Fruit fly (Drosophila melanogaster) whole organism, embryonic: ENCODE measurements around the gene Ror.
A peak's percentile ranks its signal among the peaks of the same experiment; 100 is the strongest.

Experiments used
- Antp ChIP-seq: fragments of 200-800 bp; sonication (Bioruptor generic); optimal IDR thresholded peaks from 3 replicates; lab custom pipeline; 2016; ENCODE audit warnings: missing biosample characterization, missing genetic modification characterization
- CG10462 ChIP-seq: fragments of 200-800 bp; sonication (Bioruptor generic); optimal IDR thresholded peaks from 2 replicates; lab custom pipeline; 2016; ENCODE audit warnings: missing biosample characterization, missing genetic modification characterization
- CG10565 ChIP-seq: fragments of 200-800 bp; sonication (Bioruptor generic); optimal IDR thresholded peaks from 3 replicates; lab custom pipeline; 2016; ENCODE audit warnings: missing biosample characterization, mild to moderate bottlenecking, missing genetic modification characterization
- CG11247 ChIP-seq: fragments of 200-800 bp; sonication (Bioruptor generic); IDR thresholded peaks from 2 replicates; pipeline ENCODE4 v1.3.6; 2022; ENCODE audit warnings: missing biosample characterization, missing genetic modification characterization
- CG11560 ChIP-seq: fragments of 200-800 bp; sonication (Bioruptor generic); IDR thresholded peaks from 3 replicates; pipeline ENCODE4 v1.3.6; 2022; ENCODE audit warnings: missing biosample characterization, missing genetic modification characterization
- CG12236 ChIP-seq: fragments of 200-800 bp; sonication (Bioruptor generic); optimal IDR thresholded peaks from 2 replicates; lab custom pipeline; 2016; ENCODE audit warnings: missing biosample characterization, missing genetic modification characterization
- CG12391 ChIP-seq: fragments of 200-800 bp; sonication (Bioruptor generic); optimal IDR thresholded peaks from 3 replicates; lab custom pipeline; 2018; ENCODE audit warnings: missing biosample characterization, mild to moderate bottlenecking, missing genetic modification characterization, moderate library complexity
- CG1647 ChIP-seq: fragments of 200-800 bp; sonication (Bioruptor generic); optimal IDR thresholded peaks from 3 replicates; lab custom pipeline; 2016; ENCODE audit warnings: missing biosample characterization, missing genetic modification characterization
- CG16863 ChIP-seq: fragments of 200-800 bp; sonication (Bioruptor generic); optimal IDR thresholded peaks from 3 replicates; lab custom pipeline; 2016; ENCODE audit warnings: missing biosample characterization, missing genetic modification characterization
- CG17328 ChIP-seq: fragments of 200-800 bp; sonication (Bioruptor generic); IDR thresholded peaks from 2 replicates; pipeline ENCODE4 v1.3.6; 2022; ENCODE audit warnings: missing biosample characterization, missing genetic modification characterization
- CG1792 ChIP-seq: fragments of 200-800 bp; sonication (Bioruptor generic); optimal IDR thresholded peaks from 2 replicates; lab custom pipeline; 2016; ENCODE audit warnings: missing biosample characterization, missing genetic modification characterization
- CG18011 ChIP-seq: fragments of 200-800 bp; sonication (Bioruptor generic); optimal IDR thresholded peaks from 2 replicates; lab custom pipeline; 2017; ENCODE audit warnings: missing biosample characterization, missing genetic modification characterization, mild to moderate bottlenecking, moderate library complexity, missing genotype
- CG18262 ChIP-seq: fragments of 200-800 bp; optimal IDR thresholded peaks from 3 replicates; lab custom pipeline; 2019; ENCODE audit warnings: missing biosample characterization, mild to moderate bottlenecking, missing genetic modification characterization, moderate library complexity
- CG2116 ChIP-seq: fragments of 200-800 bp; sonication (Bioruptor generic); optimal IDR thresholded peaks from 3 replicates; lab custom pipeline; 2018; ENCODE audit warnings: missing biosample characterization, mild to moderate bottlenecking, missing genetic modification characterization
- CG2199 ChIP-seq: fragments of 200-800 bp; sonication (Bioruptor generic); IDR thresholded peaks from 3 replicates; pipeline ENCODE4 v1.3.6; 2022; ENCODE audit warnings: missing biosample characterization, missing genetic modification characterization
- CG32767 ChIP-seq: fragments of 200-800 bp; sonication (Bioruptor generic); IDR thresholded peaks from 2 replicates; pipeline ENCODE4 v1.3.6; 2022; ENCODE audit warnings: missing biosample characterization, missing genetic modification characterization
- CG33213 ChIP-seq: fragments of 200-800 bp; sonication (Bioruptor generic); optimal IDR thresholded peaks from 3 replicates; lab custom pipeline; 2016; ENCODE audit warnings: missing biosample characterization, missing genetic modification characterization
- CG4328 ChIP-seq: fragments of 200-800 bp; sonication (Bioruptor generic); optimal IDR thresholded peaks from 3 replicates; lab custom pipeline; 2017; ENCODE audit warnings: missing biosample characterization, missing genetic modification reagents, missing genetic modification characterization
- CG4617 ChIP-seq: fragments of 200-800 bp; sonication (Bioruptor generic); optimal IDR thresholded peaks from 3 replicates; lab custom pipeline; 2016; ENCODE audit warnings: missing biosample characterization, missing genetic modification characterization, borderline replicate concordance
- CG4820 ChIP-seq: fragments of 200-800 bp; sonication (Bioruptor generic); optimal IDR thresholded peaks from 3 replicates; lab custom pipeline; 2016; ENCODE audit warnings: missing biosample characterization, missing genetic modification characterization
- CG6689 ChIP-seq: fragments of 200-800 bp; sonication (Bioruptor generic); IDR thresholded peaks from 2 replicates; pipeline ENCODE4 v1.3.6; 2022; ENCODE audit warnings: missing biosample characterization, missing genetic modification characterization
- CG8089 ChIP-seq: fragments of 200-800 bp; sonication (Bioruptor generic); optimal IDR thresholded peaks from 3 replicates; lab custom pipeline; 2016; ENCODE audit warnings: missing biosample characterization, missing genetic modification characterization
- CG8944 ChIP-seq: fragments of 200-800 bp; sonication (Bioruptor generic); optimal IDR thresholded peaks from 3 replicates; lab custom pipeline; 2016; ENCODE audit warnings: missing biosample characterization, missing genetic modification characterization
- CG9215 ChIP-seq: fragments of 200-800 bp; sonication (Bioruptor generic); IDR thresholded peaks from 2 replicates; pipeline ENCODE4 v1.3.6; 2022; ENCODE audit warnings: missing biosample characterization, missing genetic modification characterization
- CG9609 ChIP-seq: fragments of 200-800 bp; sonication (Bioruptor generic); optimal IDR thresholded peaks from 3 replicates; lab custom pipeline; 2016; ENCODE audit warnings: missing biosample characterization, missing genetic modification characterization
- Dad ChIP-seq: fragments of 200-800 bp; sonication (Bioruptor generic); optimal IDR thresholded peaks from 3 replicates; lab custom pipeline; 2016; ENCODE audit warnings: missing biosample characterization, missing genetic modification characterization
- Drgx ChIP-seq: fragments of 200-800 bp; sonication (Bioruptor generic); IDR thresholded peaks from 2 replicates; pipeline ENCODE4 v1.3.6; 2022; ENCODE audit warnings: missing biosample characterization, missing genetic modification characterization
- Ets65A ChIP-seq: fragments of 200-800 bp; sonication (Bioruptor generic); peaks from one replicate; lab custom pipeline; 2016; ENCODE audit warnings: missing biosample characterization, missing genetic modification characterization
- Max ChIP-seq: fragments of 200-800 bp; sonication (Bioruptor generic); optimal IDR thresholded peaks from 2 replicates; lab custom pipeline; 2016; ENCODE audit warnings: missing biosample characterization, mild to moderate bottlenecking, missing genetic modification characterization
- NC2β ChIP-seq: fragments of 200-800 bp; sonication (Bioruptor generic); optimal IDR thresholded peaks from 2 replicates; lab custom pipeline; 2016; ENCODE audit warnings: missing biosample characterization, missing genetic modification characterization
- Nf-YA ChIP-seq: fragments of 200-800 bp; sonication (Bioruptor generic); IDR thresholded peaks from 2 replicates; pipeline ENCODE4 v1.3.6; 2022; ENCODE audit warnings: missing biosample characterization, missing genetic modification characterization
- Oli ChIP-seq: fragments of 200-800 bp; sonication (Bioruptor generic); optimal IDR thresholded peaks from 2 replicates; lab custom pipeline; 2018; ENCODE audit warnings: missing biosample characterization, mild to moderate bottlenecking, missing genetic modification characterization, moderate library complexity
- Ptx1 ChIP-seq: fragments of 200-800 bp; sonication (Bioruptor generic); IDR thresholded peaks from 2 replicates; pipeline ENCODE4 v1.3.6; 2022; ENCODE audit warnings: missing biosample characterization, missing genetic modification characterization
- Trl ChIP-seq, 3 experiments: fragments of >200 bp in 2 of 3; fragments of 200-800 bp in 1 of 3; sonication (Bioruptor generic) in 1 of 3; optimal IDR thresholded peaks; 2 replicates in 1 of 3; 3 replicates in 2 of 3; lab custom pipeline; 2016 to 2017; ENCODE audit warnings: missing biosample characterization in 1 of 3, missing genetic modification characterization in 1 of 3
- az2 ChIP-seq: fragments of 200-800 bp; sonication (Bioruptor generic); optimal IDR thresholded peaks from 3 replicates; lab custom pipeline; 2016; ENCODE audit warnings: missing biosample characterization, missing genetic modification characterization
- bowl ChIP-seq: fragments of 200-800 bp; sonication (Bioruptor generic); IDR thresholded peaks from 2 replicates; pipeline ENCODE4 v1.3.6; 2022; ENCODE audit warnings: missing biosample characterization, missing genetic modification characterization
- cg ChIP-seq: fragments of 200-800 bp; sonication (Bioruptor generic); optimal IDR thresholded peaks from 3 replicates; lab custom pipeline; 2019; ENCODE audit warnings: missing biosample characterization, mild to moderate bottlenecking, missing genetic modification characterization, moderate library complexity
- chn ChIP-seq: fragments of 200-800 bp; sonication (Bioruptor generic); optimal IDR thresholded peaks from 2 replicates; lab custom pipeline; 2016; ENCODE audit warnings: missing biosample characterization, missing genetic modification characterization
- dati ChIP-seq: fragments of 200-800 bp; sonication (Bioruptor generic); IDR thresholded peaks from 2 replicates; pipeline ENCODE4 v1.3.6; 2022; ENCODE audit warnings: missing biosample characterization, missing genetic modification characterization
- dm ChIP-seq: fragments of 200-800 bp; sonication (Bioruptor generic); optimal IDR thresholded peaks from 3 replicates; lab custom pipeline; 2016; ENCODE audit warnings: missing biosample characterization, missing genetic modification characterization
- dpn ChIP-seq, 2 experiments: fragments of 200-800 bp; sonication (Bioruptor generic); optimal IDR thresholded peaks; 3 replicates each; lab custom pipeline; 2016; ENCODE audit warnings: missing biosample characterization in 2 of 2, missing genetic modification characterization in 2 of 2
- eve ChIP-seq, 2 experiments: fragments of >200 bp; optimal IDR thresholded peaks; 2 replicates each; lab custom pipeline; 2017; ENCODE audit warnings: missing biosample characterization in 2 of 2, missing genetic modification characterization in 2 of 2
- ind ChIP-seq: fragments of 200-800 bp; sonication (Bioruptor generic); optimal IDR thresholded peaks from 3 replicates; lab custom pipeline; 2016; ENCODE audit warnings: missing biosample characterization, missing genetic modification characterization
- mam ChIP-seq: fragments of 200-800 bp; sonication (Bioruptor generic); optimal IDR thresholded peaks from 3 replicates; lab custom pipeline; 2016; ENCODE audit warnings: missing biosample characterization, missing genetic modification characterization
- nau ChIP-seq: fragments of 200-800 bp; sonication (Bioruptor generic); optimal IDR thresholded peaks from 3 replicates; lab custom pipeline; 2017; ENCODE audit warnings: missing biosample characterization, mild to moderate bottlenecking, missing genetic modification characterization, missing genetic modification reagents
- p53 ChIP-seq: fragments of 200-800 bp; sonication (Bioruptor generic); optimal IDR thresholded peaks from 2 replicates; lab custom pipeline; 2016; ENCODE audit warnings: missing biosample characterization, missing genetic modification characterization
- peb ChIP-seq: fragments of 200-800 bp; sonication (Bioruptor generic); IDR thresholded peaks from 2 replicates; pipeline ENCODE4 v1.3.6; 2022; ENCODE audit warnings: missing biosample characterization, missing genetic modification characterization
- sens ChIP-seq: fragments of 200-800 bp; sonication (Bioruptor generic); peaks from one replicate; lab custom pipeline; 2016; ENCODE audit warnings: missing biosample characterization, missing genetic modification characterization
- sima ChIP-seq: fragments of 200-800 bp; sonication (Bioruptor generic); optimal IDR thresholded peaks from 2 replicates; lab custom pipeline; 2016; ENCODE audit warnings: missing biosample characterization, missing genetic modification characterization
- trh ChIP-seq: fragments of 200-800 bp; sonication (Bioruptor generic); optimal IDR thresholded peaks from 2 replicates; lab custom pipeline; 2016; ENCODE audit warnings: missing biosample characterization, missing genetic modification characterization
- zf30C ChIP-seq: fragments of 200-800 bp; sonication (Bioruptor generic); optimal IDR thresholded peaks from 3 replicates; lab custom pipeline; 2018; ENCODE audit warnings: missing biosample characterization, mild to moderate bottlenecking, missing genetic modification characterization
- zfh1 ChIP-seq: fragments of 200-800 bp; sonication (Bioruptor generic); IDR thresholded peaks from 3 replicates; pipeline ENCODE4 v1.3.6; 2022; ENCODE audit warnings: missing biosample characterization, missing genetic modification characterization

Gene Ror

DNA sequence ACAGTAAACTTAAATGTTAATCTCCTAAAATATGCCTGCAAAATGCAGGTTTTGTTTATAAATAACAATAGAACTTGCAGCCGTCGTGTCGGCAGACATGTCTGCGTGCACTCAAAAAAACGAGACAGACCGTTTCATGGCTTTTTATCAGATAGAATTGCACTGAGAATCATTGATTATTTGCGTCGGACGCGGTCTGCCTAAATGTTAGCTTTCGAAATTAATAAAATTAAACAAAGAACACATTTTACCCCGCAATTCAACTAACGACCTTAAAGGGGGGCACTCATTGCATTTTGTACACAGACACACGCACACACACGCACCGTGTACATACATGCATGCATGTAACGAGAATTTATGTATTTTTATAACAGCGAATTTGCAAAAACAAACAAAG lies 25.2 kb downstream of the Ror start (continued):
- TF ChIP-seq eve (GFP tag; optimal IDR thresholded peaks at IDR 0.05; lab: Kevin White, UChicago) (peak in 1 of 2 experiments; percentile 81), Trl (optimal IDR thresholded peaks at IDR 0.05; lab: Kevin White, UChicago) (no peak), Trl (GFP tag; optimal IDR thresholded peaks at IDR 0.05; lab: Kevin White, UChicago) (peak; percentile 20), nau (GFP tag; lab: Kevin White, UChicago) (no peak), CG8089 (GFP tag; lab: Kevin White, UChicago) (no peak), CG12236 (peak; percentile 47), CG8944 (GFP tag; lab: Kevin White, UChicago) (peak; percentile 4), CG11247 (GFP tag; lab: Robert Waterston, UW) (no peak), p53 (GFP tag; lab: Kevin White, UChicago) (peak; percentile 11), CG1792 (GFP tag; lab: Kevin White, UChicago) (peak; percentile 15), CG9215 (GFP tag; lab: Robert Waterston, UW) (no peak), CG11560 (no peak), Max (GFP tag; lab: Kevin White, UChicago) (no peak), bowl (GFP tag; lab: Robert Waterston, UW) (no peak), Ptx1 (GFP tag; lab: Robert Waterston, UW) (peak; percentile 40; the same call in 1 of the 2 replicates), Nf-YA (GFP tag; lab: Robert Waterston, UW) (no peak), CG2199 (GFP tag; lab: Robert Waterston, UW) (0 out of 3 replicates have a peak, but pooled peaks have one; percentile 34), CG18011 (GFP tag; lab: Kevin White, UChicago) (peak; percentile 10), NC2β (GFP tag; lab: Kevin White, UChicago) (peak; percentile 50), Oli (tag; lab: Kevin White, UChicago) (no peak), dpn (GFP tag; optimal IDR thresholded peaks at IDR 0.05; lab: Kevin White, UChicago) (peak; percentile 5 to 22), CG18262 (tag; lab: Kevin White, UChicago) (peak; percentile 20), CG16863 (GFP tag; lab: Kevin White, UChicago) (peak; percentile 15), dm (GFP tag; lab: Kevin White, UChicago) (peak; percentile 5), CG9609 (GFP tag; lab: Kevin White, UChicago) (peak; percentile 13), CG17328 (GFP tag; lab: Robert Waterston, UW) (peak; percentile 59), CG4617 (peak; percentile 0), cg (GFP tag; lab: Kevin White, UChicago) (peak; percentile 92), dati (0 out of 2 replicates have a peak, but pooled peaks have one; percentile 8), CG10565 (GFP tag; lab: Kevin White, UChicago) (no peak), CG4820 (GFP tag; lab: Kevin White, UChicago) (peak; percentile 25), CG1647 (GFP tag; lab: Kevin White, UChicago) (peak; percentile 36), Dad (GFP tag; lab: Kevin White, UChicago) (peak; percentile 7), CG10462 (GFP tag; lab: Kevin White, UChicago) (no peak), CG32767 (GFP tag; lab: Robert Waterston, UW) (no peak), zf30C (GFP tag; lab: Kevin White, UChicago) (peak; percentile 89), peb (GFP tag; lab: Robert Waterston, UW) (peak; percentile 11; the same call in 1 of the 2 replicates), Antp (GFP tag; lab: Kevin White, UChicago) (peak; percentile 24), az2 (GFP tag; lab: Kevin White, UChicago) (peak; percentile 32), CG6689 (GFP tag; lab: Robert Waterston, UW) (peak; percentile 19; the same call in 1 of the 2 replicates), CG4328 (GFP tag; lab: Kevin White, UChicago) (no peak), mam (no peak), Ets65A (GFP tag; lab: Kevin White, UChicago) (peak; percentile 53), zfh1 (GFP tag; lab: Robert Waterston, UW) (peak; percentile 62), sima (GFP tag; lab: Kevin White, UChicago) (peak; percentile 12), CG33213 (GFP tag; lab: Kevin White, UChicago) (peak; percentile 46), chn (GFP tag; lab: Kevin White, UChicago) (peak; percentile 42), Drgx (GFP tag; lab: Robert Waterston, UW) (peak; percentile 63), ind (peak; percentile 7), trh (no peak), CG2116 (GFP tag; lab: Kevin White, UChicago) (no peak), CG12391 (tag; lab: Kevin White, UChicago) (no peak), sens (GFP tag; lab: Kevin White, UChicago) (peak; percentile 93)
